Fruit fly (Drosophila melanogaster) whole organism, embryonic: ENCODE data around the gene BORCS5.

Source experiments
- Aef1 ChIP-seq: fragments of 200-800 bp; sonication (Bioruptor generic); IDR thresholded peaks from 3 replicates; pipeline ENCODE4 v1.3.6; 2022; ENCODE audit warnings: missing biosample characterization, missing genetic modification characterization
- Asciz ChIP-seq: fragments of 200-800 bp; sonication (Bioruptor generic); optimal IDR thresholded peaks from 2 replicates; lab custom pipeline; 2017; ENCODE audit warnings: missing biosample characterization, mild to moderate bottlenecking, missing genetic modification characterization, missing genetic modification reagents
- Blimp-1 ChIP-seq: fragments of 200-800 bp; sonication (Bioruptor generic); optimal IDR thresholded peaks from 3 replicates; lab custom pipeline; 2018; ENCODE audit warnings: missing biosample characterization, missing genetic modification characterization, mild to moderate bottlenecking, moderate library complexity, missing genetic modification reagents
- CG10565 ChIP-seq: fragments of 200-800 bp; sonication (Bioruptor generic); optimal IDR thresholded peaks from 3 replicates; lab custom pipeline; 2016; ENCODE audit warnings: missing biosample characterization, mild to moderate bottlenecking, missing genetic modification characterization
- CG11085 ChIP-seq: fragments of 200-800 bp; sonication (Bioruptor generic); IDR thresholded peaks from 2 replicates; pipeline ENCODE4 v1.3.6; 2022; ENCODE audit warnings: missing biosample characterization, missing genetic modification characterization
- CG11560 ChIP-seq: fragments of 200-800 bp; sonication (Bioruptor generic); IDR thresholded peaks from 3 replicates; pipeline ENCODE4 v1.3.6; 2022; ENCODE audit warnings: missing biosample characterization, missing genetic modification characterization
- CG12391 ChIP-seq: fragments of 200-800 bp; sonication (Bioruptor generic); optimal IDR thresholded peaks from 3 replicates; lab custom pipeline; 2018; ENCODE audit warnings: missing biosample characterization, mild to moderate bottlenecking, missing genetic modification characterization, moderate library complexity
- CG15601 ChIP-seq: fragments of 200-800 bp; sonication (Bioruptor generic); optimal IDR thresholded peaks from 3 replicates; lab custom pipeline; 2019; ENCODE audit warnings: missing biosample characterization, mild to moderate bottlenecking, missing genetic modification characterization, moderate library complexity
- CG17802 ChIP-seq: fragments of 200-800 bp; sonication (Bioruptor generic); optimal IDR thresholded peaks from 2 replicates; lab custom pipeline; 2018; ENCODE audit warnings: missing biosample characterization, mild to moderate bottlenecking, missing genetic modification characterization, moderate library complexity
- CG30403 ChIP-seq: fragments of 200-800 bp; sonication (Bioruptor generic); optimal IDR thresholded peaks from 3 replicates; lab custom pipeline; 2016; ENCODE audit warnings: missing biosample characterization, missing genetic modification characterization
- CG31365 ChIP-seq: fragments of 200-800 bp; sonication (Bioruptor generic); optimal IDR thresholded peaks from 2 replicates; lab custom pipeline; 2018; ENCODE audit warnings: missing biosample characterization, mild to moderate bottlenecking, missing genetic modification characterization
- CG31441 ChIP-seq: fragments of 200-800 bp; sonication (Bioruptor generic); IDR thresholded peaks from 2 replicates; pipeline ENCODE4 v1.3.6; 2022; ENCODE audit warnings: missing biosample characterization, missing genetic modification characterization
- CG33557 ChIP-seq: fragments of 200-800 bp; sonication (Bioruptor generic); optimal IDR thresholded peaks from 2 replicates; lab custom pipeline; 2019; ENCODE audit warnings: missing biosample characterization, mild to moderate bottlenecking, missing genetic modification characterization, moderate library complexity
- CG34422 ChIP-seq: fragments of 200-800 bp; sonication (Bioruptor generic); IDR thresholded peaks from 3 replicates; pipeline ENCODE4 v1.3.6; 2022; ENCODE audit warnings: missing biosample characterization, missing genetic modification characterization
- CG3726 ChIP-seq: fragments of 200-800 bp; sonication (Bioruptor generic); IDR thresholded peaks from 3 replicates; pipeline ENCODE4, ENCODE4 v1.3.6; 2022; ENCODE audit warnings: missing biosample characterization, missing genetic modification characterization
- CG4328 ChIP-seq: fragments of 200-800 bp; sonication (Bioruptor generic); optimal IDR thresholded peaks from 3 replicates; lab custom pipeline; 2017; ENCODE audit warnings: missing biosample characterization, missing genetic modification reagents, missing genetic modification characterization
- CG4730 ChIP-seq: fragments of 200-800 bp; sonication (Bioruptor generic); IDR thresholded peaks from 2 replicates; pipeline ENCODE4 v1.3.6; 2022; ENCODE audit warnings: missing biosample characterization, missing genetic modification characterization
- CG4854 ChIP-seq: fragments of 200-800 bp; sonication (Bioruptor generic); optimal IDR thresholded peaks from 2 replicates; lab custom pipeline; 2016; ENCODE audit warnings: missing biosample characterization, missing genetic modification characterization, inconsistent platforms
- CG8089 ChIP-seq: fragments of 200-800 bp; sonication (Bioruptor generic); optimal IDR thresholded peaks from 3 replicates; lab custom pipeline; 2016; ENCODE audit warnings: missing biosample characterization, missing genetic modification characterization
- CG8281 ChIP-seq: fragments of 200-800 bp; sonication (Bioruptor generic); optimal IDR thresholded peaks from 2 replicates; lab custom pipeline; 2018; ENCODE audit warnings: missing biosample characterization, mild to moderate bottlenecking, missing genetic modification characterization, moderate library complexity
- CG8388 ChIP-seq: fragments of 200-800 bp; sonication (Bioruptor generic); optimal IDR thresholded peaks from 2 replicates; lab custom pipeline; 2019; ENCODE audit warnings: missing biosample characterization, mild to moderate bottlenecking, missing genetic modification characterization, moderate library complexity
- CG9609 ChIP-seq: fragments of 200-800 bp; sonication (Bioruptor generic); optimal IDR thresholded peaks from 3 replicates; lab custom pipeline; 2016; ENCODE audit warnings: missing biosample characterization, missing genetic modification characterization
- CrebB ChIP-seq: fragments of 200-800 bp; sonication (Bioruptor generic); optimal IDR thresholded peaks from 3 replicates; lab custom pipeline; 2018; ENCODE audit warnings: missing biosample characterization, mild to moderate bottlenecking, missing genetic modification characterization
- D19B ChIP-seq: fragments of 200-800 bp; sonication (Bioruptor generic); optimal IDR thresholded peaks from 2 replicates; lab custom pipeline; 2017; ENCODE audit warnings: missing biosample characterization, mild to moderate bottlenecking, missing genetic modification characterization
- Gsc ChIP-seq: fragments of 200-800 bp; sonication (Bioruptor generic); IDR thresholded peaks from 2 replicates; pipeline ENCODE4 v1.3.6; 2022; ENCODE audit warnings: missing biosample characterization, missing genetic modification characterization
- Hmx ChIP-seq: fragments of 200-800 bp; sonication (Bioruptor generic); optimal IDR thresholded peaks from 2 replicates; lab custom pipeline; 2016; ENCODE audit warnings: missing biosample characterization, missing genetic modification characterization
- Med ChIP-seq: fragments of 200-800 bp; sonication (Bioruptor generic); peaks from one replicate; lab custom pipeline; 2016; ENCODE audit warnings: missing biosample characterization, missing genetic modification characterization, mild to moderate bottlenecking, inconsistent platforms, moderate library complexity
- Mes4 ChIP-seq: fragments of 200-800 bp; sonication (Bioruptor generic); optimal IDR thresholded peaks from 2 replicates; lab custom pipeline; 2016; ENCODE audit warnings: missing biosample characterization, missing genetic modification characterization
- PHDP ChIP-seq: fragments of 200-800 bp; sonication (Bioruptor generic); optimal IDR thresholded peaks from 3 replicates; lab custom pipeline; 2018; ENCODE audit warnings: missing biosample characterization, mild to moderate bottlenecking, missing genetic modification characterization, moderate library complexity
- Pdp1 ChIP-seq, 2 experiments: fragments of 200-800 bp; sonication (Bioruptor generic); optimal IDR thresholded peaks; 3 replicates each; lab custom pipeline; 2016; ENCODE audit warnings: missing biosample characterization in 2 of 2, missing genetic modification characterization in 2 of 2, mild to moderate bottlenecking in 1 of 2, moderate library complexity in 1 of 2
- Scr ChIP-seq: fragments of 200-800 bp; sonication (Bioruptor generic); IDR thresholded peaks from 2 replicates; pipeline ENCODE4 v1.3.6; 2022; ENCODE audit warnings: missing biosample characterization, missing genetic modification characterization; ENCODE audit not compliant: partially characterized antibody
- Stat92E ChIP-seq, 3 experiments: fragments of >200 bp in 2 of 3; fragments of 200-800 bp in 1 of 3; sonication (Bioruptor generic) in 1 of 3; optimal IDR thresholded peaks; 2 replicates each; lab custom pipeline; 2017 to 2019; ENCODE audit warnings: missing biosample characterization in 3 of 3, missing genetic modification characterization in 3 of 3, mild to moderate bottlenecking in 1 of 3, moderate library complexity in 1 of 3
- ac ChIP-seq: fragments of 200-800 bp; sonication (Bioruptor generic); optimal IDR thresholded peaks from 3 replicates; lab custom pipeline; 2017; ENCODE audit warnings: missing biosample characterization, mild to moderate bottlenecking, missing genetic modification characterization
- bsh ChIP-seq, 2 experiments: fragments of 200-800 bp; sonication (Bioruptor generic); optimal IDR thresholded peaks; 2 replicates each; lab custom pipeline; 2017 to 2018; ENCODE audit warnings: mild to moderate bottlenecking in 2 of 2, missing biosample characterization in 2 of 2, missing genetic modification characterization in 2 of 2, moderate library complexity in 1 of 2
- cato ChIP-seq: fragments of 200-800 bp; sonication (Bioruptor generic); optimal IDR thresholded peaks from 2 replicates; lab custom pipeline; 2016; ENCODE audit warnings: missing biosample characterization, missing genetic modification characterization, borderline replicate concordance
- cwo ChIP-seq: fragments of 200-800 bp; sonication (Bioruptor generic); optimal IDR thresholded peaks from 3 replicates; lab custom pipeline; 2017; ENCODE audit warnings: missing biosample characterization, missing genetic modification characterization, mild to moderate bottlenecking, moderate library complexity, missing genetic modification reagents
- dysf ChIP-seq: fragments of 200-800 bp; sonication (Bioruptor generic); IDR thresholded peaks from 3 replicates; pipeline ENCODE4 v1.3.6; 2022; ENCODE audit warnings: missing biosample characterization, missing genetic modification characterization
- fu2 ChIP-seq: fragments of 200-800 bp; sonication (Bioruptor generic); optimal IDR thresholded peaks from 2 replicates; lab custom pipeline; 2016; ENCODE audit warnings: missing biosample characterization, missing genetic modification characterization
- gcm ChIP-seq: fragments of 200-800 bp; sonication (Bioruptor generic); optimal IDR thresholded peaks from 2 replicates; lab custom pipeline; 2019; ENCODE audit warnings: missing biosample characterization, mild to moderate bottlenecking, missing genetic modification characterization, moderate library complexity
- gt ChIP-seq: fragments of 200-800 bp; sonication (Bioruptor generic); IDR thresholded peaks from 2 replicates; pipeline ENCODE4 v1.3.6; 2022; ENCODE audit warnings: missing biosample characterization, missing genetic modification characterization
- lov ChIP-seq, 2 experiments: fragments of 200-800 bp in 1 of 2; fragments of >200 bp in 1 of 2; sonication (Bioruptor generic) in 1 of 2; IDR thresholded peaks in 1 of 2; optimal IDR thresholded peaks in 1 of 2; 2 replicates in 1 of 2; 3 replicates in 1 of 2; pipeline versions ENCODE4 v1.3.6 to Lab custom; 2017 to 2022; ENCODE audit warnings: missing biosample characterization in 1 of 2, missing genetic modification characterization in 1 of 2
- nau ChIP-seq: fragments of 200-800 bp; sonication (Bioruptor generic); optimal IDR thresholded peaks from 3 replicates; lab custom pipeline; 2017; ENCODE audit warnings: missing biosample characterization, mild to moderate bottlenecking, missing genetic modification characterization, missing genetic modification reagents
- onecut ChIP-seq: fragments of 200-800 bp; sonication (Bioruptor generic); IDR thresholded peaks from 2 replicates; pipeline ENCODE4 v1.3.6; 2022; ENCODE audit warnings: missing biosample characterization, missing genetic modification characterization
- psq ChIP-seq: fragments of 200-800 bp; sonication (Bioruptor generic); optimal IDR thresholded peaks from 2 replicates; lab custom pipeline; 2017; ENCODE audit warnings: missing biosample characterization, missing genetic modification characterization
- pum ChIP-seq: fragments of 200-800 bp; sonication (Bioruptor generic); optimal IDR thresholded peaks from 2 replicates; lab custom pipeline; 2016; ENCODE audit warnings: missing biosample characterization, missing genetic modification characterization
- sim ChIP-seq: fragments of 200-800 bp; sonication (Bioruptor generic); IDR thresholded peaks from 2 replicates; pipeline ENCODE4 v1.3.6; 2022; ENCODE audit warnings: missing biosample characterization, missing genetic modification characterization
- tup ChIP-seq: fragments of 200-800 bp; sonication (Bioruptor generic); optimal IDR thresholded peaks from 2 replicates; lab custom pipeline; 2016; ENCODE audit warnings: missing biosample characterization, mild to moderate bottlenecking, missing genetic modification characterization, moderate library complexity
- vnd ChIP-seq: fragments of 200-800 bp; sonication (Bioruptor generic); IDR thresholded peaks from 3 replicates; pipeline ENCODE4 v1.3.6; 2022; ENCODE audit warnings: missing biosample characterization, missing genetic modification characterization; ENCODE audit not compliant: partially characterized antibody
- wdn ChIP-seq: fragments of 200-800 bp; sonication (Bioruptor generic); IDR thresholded peaks from 2 replicates; pipeline ENCODE4 v1.3.6; 2022; ENCODE audit warnings: missing biosample characterization, missing genetic modification characterization

BORCS5 gene

DNA sequence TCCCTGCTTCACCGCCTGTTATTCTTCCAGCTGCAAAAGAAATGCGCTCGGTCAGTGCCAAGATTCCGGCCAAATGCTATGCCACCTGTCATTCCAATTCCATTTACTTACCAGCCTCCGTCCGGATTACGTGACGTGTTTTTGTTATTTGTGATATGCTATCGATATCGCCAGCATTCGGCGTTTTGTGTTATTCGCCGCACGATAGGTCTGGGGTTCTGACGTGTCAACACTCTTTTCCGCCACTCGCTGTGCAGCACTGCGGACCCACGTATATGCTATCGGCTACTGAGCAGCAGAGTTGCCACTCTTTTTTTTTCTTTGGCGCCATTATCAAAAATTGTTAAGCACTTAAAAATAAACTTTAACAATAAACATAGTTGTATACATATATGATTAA lies 20.3 kb downstream of the BORCS5 start, which contains the start of gene p24-1 (continued):
- TF ChIP-seq Aef1 (GFP tag; lab: Robert Waterston, UW) (no peak), onecut (GFP tag; lab: Robert Waterston, UW) (peak; percentile 31; the same call in 1 of the 2 replicates), CG12391 (peak; percentile 36), nau (no peak), vnd (GFP tag; lab: Robert Waterston, UW) (peak; percentile 71), sim (GFP tag; lab: Robert Waterston, UW) (no peak), Blimp-1 (GFP tag; lab: Kevin White, UChicago) (no peak), Pdp1 (GFP tag; optimal IDR thresholded peaks at IDR 0.05; lab: Kevin White, UChicago) (peak; percentile 11 to 96), fu2 (peak; percentile 50), CG8388 (no peak), CG4854 (GFP tag; lab: Kevin White, UChicago) (peak; percentile 43), lov (optimal IDR thresholded peaks at IDR 0.05; lab: Kevin White, UChicago) (no peak), lov (GFP tag; IDR thresholded peaks at IDR 0.05; lab: Robert Waterston, UW) (0 out of 3 replicates have a peak, but pooled peaks have one; percentile 22), cwo (GFP tag; lab: Kevin White, UChicago) (no peak), CG4328 (no peak), psq (no peak), wdn (GFP tag; lab: Robert Waterston, UW) (0 out of 2 replicates have a peak, but pooled peaks have one; percentile 32), gcm (GFP tag; lab: Kevin White, UChicago) (peak; percentile 60), CG30403 (GFP tag; lab: Kevin White, UChicago) (peak; percentile 42), CG15601 (tag; lab: Kevin White, UChicago) (peak; percentile 34), CG33557 (GFP tag; lab: Kevin White, UChicago) (peak; percentile 7), dysf (GFP tag; lab: Robert Waterston, UW) (peak; percentile 37; the same call in 2 of the 3 replicates), Mes4 (GFP tag; lab: Kevin White, UChicago) (no peak), CG11085 (peak; percentile 35; the same call in 1 of the 2 replicates), CG17802 (tag; lab: Kevin White, UChicago) (peak; percentile 27), Scr (GFP tag; lab: Robert Waterston, UW) (peak; percentile 85), Med (GFP tag; lab: Kevin White, UChicago) (peak; percentile 95), CG8281 (tag; lab: Kevin White, UChicago) (no peak), CG31441 (GFP tag; lab: Robert Waterston, UW) (peak; percentile 40; the same call in 1 of the 2 replicates), D19B (GFP tag; lab: Kevin White, UChicago) (no peak), tup (GFP tag; lab: Kevin White, UChicago) (no peak), bsh (GFP tag; optimal IDR thresholded peaks at IDR 0.05; lab: Kevin White, UChicago) (peak in 1 of 2 experiments; percentile 8), CG8089 (GFP tag; lab: Kevin White, UChicago) (no peak), CrebB (tag; lab: Kevin White, UChicago) (peak; percentile 7), CG31365 (tag; lab: Kevin White, UChicago) (no peak), Stat92E (GFP tag; optimal IDR thresholded peaks at IDR 0.05; lab: Kevin White, UChicago) (peak in 1 of 3 experiments; percentile 20), CG4730 (GFP tag; lab: Robert Waterston, UW) (no peak), Asciz (GFP tag; lab: Kevin White, UChicago) (no peak), CG10565 (GFP tag; lab: Kevin White, UChicago) (no peak), CG9609 (GFP tag; lab: Kevin White, UChicago) (peak; percentile 64), CG3726 (GFP tag; lab: Robert Waterston, UW) (no peak), CG34422 (peak; percentile 62; the same call in 2 of the 3 replicates), PHDP (tag; lab: Kevin White, UChicago) (peak; percentile 30), Gsc (GFP tag; lab: Robert Waterston, UW) (no peak), pum (GFP tag; lab: Kevin White, UChicago) (peak; percentile 28), CG11560 (no peak; the same call in 2 of the 3 replicates), ac (GFP tag; lab: Kevin White, UChicago) (no peak), cato (GFP tag; lab: Kevin White, UChicago) (no peak), Hmx (no peak), gt (GFP tag; lab: Robert Waterston, UW) (no peak)
